Fruit fly (Drosophila melanogaster): ENCODE data around the gene Lgr4.
"Not testable (repeated sequence)": the region's sequence is repeated elsewhere in the genome, so short reads cannot be mapped to it uniquely, and the experiment has no call there.

The Lgr4 gene

DNA sequence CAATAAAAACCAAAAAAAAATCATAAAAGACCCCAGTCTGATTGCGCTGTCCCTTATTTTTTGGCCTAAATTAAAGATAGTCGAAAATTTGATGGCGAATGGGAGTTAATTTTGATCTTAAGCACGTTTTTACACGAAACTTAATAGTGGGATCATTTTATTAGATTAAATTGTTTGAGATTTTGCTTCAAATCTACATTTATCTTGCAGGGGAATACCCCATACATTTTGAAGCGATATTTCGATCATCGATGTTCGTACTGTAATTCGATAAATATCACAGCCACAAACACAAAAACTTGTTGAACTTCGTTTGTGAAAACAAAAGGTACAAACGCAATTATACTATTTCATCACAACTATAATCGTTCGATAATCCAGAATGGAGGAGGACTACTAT, 11.2 kb downstream of the Lgr4 start, which contains the start of gene CG32640 (continued):
- TF ChIP-seq Dll (GFP tag; IDR thresholded peaks at IDR 0.05; ENCODE audit: partially characterized antibody) = peak; percentile 56; the same call in 3 of the 4 replicates
- peak; percentile 17; the same call in 1 of the 2 replicates for TF ChIP-seq Rx (GFP tag; IDR thresholded peaks at IDR 0.05)
- 0 out of 2 replicates have a peak, but pooled peaks have one; percentile 22 for TF ChIP-seq CG14014 (GFP tag; IDR thresholded peaks at IDR 0.05)
- TF ChIP-seq hkb (optimal IDR thresholded peaks at IDR 0.05) = not testable (repeated sequence)
- TF ChIP-seq hkb (GFP tag; IDR thresholded peaks at IDR 0.05) = peak; percentile 22; the same call in 1 of the 2 replicates
- 0 out of 2 replicates have a peak, but pooled peaks have one; percentile 10 for TF ChIP-seq CG42726 (GFP tag; IDR thresholded peaks at IDR 0.05; ENCODE audit: partially characterized antibody)
- TF ChIP-seq ssp (GFP tag; IDR thresholded peaks at IDR 0.05) = peak; percentile 30; the same call in 1 of the 2 replicates
- TF ChIP-seq CG14441 (GFP tag; IDR thresholded peaks at IDR 0.05) = 0 out of 2 replicates have a peak, but pooled peaks have one; percentile 25
- peak; percentile 76 for TF ChIP-seq row (GFP tag; IDR thresholded peaks at IDR 0.05)

DNA sequence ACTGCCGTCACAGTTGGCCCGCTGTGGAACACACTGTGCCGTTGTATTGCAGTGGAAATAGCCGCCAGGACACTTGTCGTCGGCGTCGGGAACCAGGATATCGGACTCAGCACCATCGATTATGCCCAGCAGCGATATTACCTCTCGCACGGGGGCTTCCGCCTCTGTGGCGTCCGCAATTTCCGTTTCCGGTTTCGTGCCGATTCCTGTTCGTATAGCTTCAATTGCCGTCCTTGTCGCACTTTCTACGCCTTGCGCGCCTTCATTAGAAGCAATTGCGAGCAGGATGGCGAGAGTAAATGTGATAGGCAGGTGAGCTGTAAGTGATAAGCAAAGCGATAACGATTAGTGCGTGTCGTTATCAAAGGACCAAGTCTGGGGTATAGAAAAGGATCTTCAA, 16.1 kb downstream of the Lgr4 start:
- no peak for TF ChIP-seq Hsf (GFP tag; optimal IDR thresholded peaks at IDR 0.05)
- peak; percentile 32 for TF ChIP-seq Med (GFP tag)
- no peak for TF ChIP-seq Drgx (GFP tag; IDR thresholded peaks at IDR 0.05)
- no peak for TF ChIP-seq D (optimal IDR thresholded peaks at IDR 0.05)
- TF ChIP-seq D (GFP tag; optimal IDR thresholded peaks at IDR 0.05) = no peak
- peak; percentile 26 for TF ChIP-seq Ets97D (GFP tag; optimal IDR thresholded peaks at IDR 0.05)
- TF ChIP-seq fd102C (GFP tag; optimal IDR thresholded peaks at IDR 0.05) = no peak
- TF ChIP-seq zen (tag; optimal IDR thresholded peaks at IDR 0.05) = peak; percentile 15
- peak; percentile 70 for TF ChIP-seq CG15479 (GFP tag; optimal IDR thresholded peaks at IDR 0.05)
- no peak for TF ChIP-seq zf30C (GFP tag; optimal IDR thresholded peaks at IDR 0.05)
- TF ChIP-seq CG7271 (tag; optimal IDR thresholded peaks at IDR 0.05) = peak; percentile 68

DNA sequence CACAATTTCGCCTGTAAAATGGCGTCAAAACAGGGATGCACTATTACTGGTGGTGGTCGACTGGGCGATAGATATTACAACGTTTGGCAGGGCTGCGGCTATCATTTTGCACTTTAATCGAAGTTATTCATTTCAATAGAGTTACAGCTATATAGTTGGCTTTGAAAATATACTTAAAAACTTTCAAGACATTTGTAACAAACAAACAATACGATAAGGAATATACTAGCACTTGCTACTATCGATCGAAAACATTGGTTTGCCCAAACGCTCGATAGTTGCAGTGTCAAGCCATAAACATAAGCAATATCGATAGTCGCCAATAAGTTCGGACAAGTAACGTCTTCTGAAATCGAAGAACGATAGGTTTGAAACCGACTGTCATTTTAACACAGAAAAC, 29.5 kb downstream of the Lgr4 start, which contains the start of the genes Bap60 and CG12096:
Bap60 (minus strand) TSS at position 28 of the 400 bp plus-strand sequence.
CG12096 (plus strand) TSS at position 124 of the 400 bp plus-strand sequence.
- no peak for TF ChIP-seq fru (optimal IDR thresholded peaks at IDR 0.05)
- TF ChIP-seq CG17912 (GFP tag; optimal IDR thresholded peaks at IDR 0.05) = no peak
- TF ChIP-seq C15 (GFP tag; IDR thresholded peaks at IDR 0.05) = no peak
- no peak for TF ChIP-seq CG12236 (GFP tag; optimal IDR thresholded peaks at IDR 0.05)
- no peak for TF ChIP-seq lab (GFP tag; optimal IDR thresholded peaks at IDR 0.05)
- peak; percentile 57 for TF ChIP-seq CG34376 (GFP tag; optimal IDR thresholded peaks at IDR 0.05)
- TF ChIP-seq tin (GFP tag; optimal IDR thresholded peaks at IDR 0.05) = peak; percentile 64
- TF ChIP-seq CG10366 (GFP tag; IDR thresholded peaks at IDR 0.05) = peak; percentile 72
- TF ChIP-seq Hr39 (optimal IDR thresholded peaks at IDR 0.05) = no peak
- TF ChIP-seq Optix (GFP tag; IDR thresholded peaks at IDR 0.05) = peak; percentile 13; the same call in 1 of the 3 replicates
- TF ChIP-seq CG8290 (GFP tag; optimal IDR thresholded peaks at IDR 0.05) = peak; percentile 49
- peak in 1 of 2 experiments; percentile 55 for TF ChIP-seq CG8290 (tag; optimal IDR thresholded peaks at IDR 0.05)
- peak; percentile 63 for TF ChIP-seq ssp (GFP tag; IDR thresholded peaks at IDR 0.05)
- peak; percentile 41 for TF ChIP-seq CrebB (tag; optimal IDR thresholded peaks at IDR 0.05)
- peak; percentile 63 for TF ChIP-seq Max (GFP tag; optimal IDR thresholded peaks at IDR 0.05)
- peak; percentile 56 for TF ChIP-seq Usf (GFP tag; optimal IDR thresholded peaks at IDR 0.05)
- peak; percentile 98 for TF ChIP-seq Sry-δ (GFP tag; optimal IDR thresholded peaks at IDR 0.05)
- TF ChIP-seq jigr1 (GFP tag; IDR thresholded peaks at IDR 0.05) = no peak
- peak; percentile 62 for TF ChIP-seq CG1233 (GFP tag; optimal IDR thresholded peaks at IDR 0.05)
- TF ChIP-seq ATbp (GFP tag; optimal IDR thresholded peaks at IDR 0.05) = no peak
- TF ChIP-seq unc-4 (GFP tag; IDR thresholded peaks at IDR 0.05; ENCODE audit: partially characterized antibody) = peak; percentile 95
- TF ChIP-seq sima (GFP tag; optimal IDR thresholded peaks at IDR 0.05) = peak; percentile 11
- 0 out of 3 replicates have a peak, but pooled peaks have one; percentile 45 for TF ChIP-seq CG11695 (GFP tag; IDR thresholded peaks at IDR 0.05)
- no peak for TF ChIP-seq dimm (GFP tag; IDR thresholded peaks at IDR 0.05)
- peak; percentile 62 for TF ChIP-seq CG32532 (GFP tag; IDR thresholded peaks at IDR 0.05)
- peak; percentile 97 for TF ChIP-seq BEAF-32 (GFP tag; optimal IDR thresholded peaks at IDR 0.05)
- no peak for TF ChIP-seq CG10565 (GFP tag; optimal IDR thresholded peaks at IDR 0.05)
- peak; percentile 21 for TF ChIP-seq ab (GFP tag; optimal IDR thresholded peaks at IDR 0.05)
- TF ChIP-seq CG6654 (GFP tag; optimal IDR thresholded peaks at IDR 0.05) = no peak
- peak; percentile 70 for TF ChIP-seq Hr3 (GFP tag; optimal IDR thresholded peaks at IDR 0.05)
- TF ChIP-seq CG13287 (GFP tag; IDR thresholded peaks at IDR 0.05; ENCODE audit: partially characterized antibody) = peak; percentile 95

All from whole organism, embryonic.